Worm (Caenorhabditis elegans) whole organism, late embryonic: ENCODE data around the gene gly-12.

ENCODE experiments used
- C08G9.2 ChIP-seq: sonication (generic microtip); optimal IDR thresholded peaks from 2 replicates; lab custom pipeline; 2016; ENCODE audit warnings: mild to moderate bottlenecking, missing genetic modification characterization, moderate library complexity, missing compliant biosample characterization
- C38D4.7 ChIP-seq: fragments of 200-800 bp; sonication (Bioruptor generic); optimal IDR thresholded peaks from 2 replicates; lab custom pipeline; 2018; ENCODE audit warnings: mild to moderate bottlenecking, missing genetic modification characterization, moderate library complexity, missing compliant biosample characterization
- K09A11.1 ChIP-seq: sonication (generic microtip); optimal IDR thresholded peaks from 2 replicates; lab custom pipeline; 2017; ENCODE audit warnings: antibody characterized with exemption, mild to moderate bottlenecking, missing genetic modification characterization, missing compliant biosample characterization; ENCODE audit not compliant: insufficient read depth
- T23F11.4 ChIP-seq: fragments of 200-800 bp; sonication (Bioruptor generic); optimal IDR thresholded peaks from 2 replicates; lab custom pipeline; 2018; ENCODE audit warnings: mild to moderate bottlenecking, missing genetic modification characterization, missing compliant biosample characterization
- Y22D7AL.16 ChIP-seq: sonication (generic microtip); optimal IDR thresholded peaks from 2 replicates; lab custom pipeline; 2016; ENCODE audit warnings: missing genetic modification characterization, missing compliant biosample characterization
- ahr-1 ChIP-seq: sonication (generic microtip); optimal IDR thresholded peaks from 2 replicates; lab custom pipeline; 2016; ENCODE audit warnings: missing genetic modification characterization, missing compliant biosample characterization
- ceh-14 ChIP-seq: sonication (generic microtip); optimal IDR thresholded peaks from 2 replicates; lab custom pipeline; 2016; ENCODE audit warnings: missing genotype, missing genetic modification characterization, missing compliant biosample characterization
- ceh-2 ChIP-seq: sonication (generic microtip); optimal IDR thresholded peaks from 2 replicates; lab custom pipeline; 2016; ENCODE audit warnings: missing genotype, missing genetic modification characterization, missing compliant biosample characterization
- ceh-22 ChIP-seq: sonication (generic microtip); optimal IDR thresholded peaks from 2 replicates; lab custom pipeline; 2017; ENCODE audit warnings: missing biosample characterization, missing genetic modification characterization
- ceh-24 ChIP-seq: sonication (generic microtip); optimal IDR thresholded peaks from 2 replicates; lab custom pipeline; 2016; ENCODE audit warnings: mild to moderate bottlenecking, missing genetic modification characterization, missing compliant biosample characterization
- ceh-31 ChIP-seq: sonication (generic microtip); optimal IDR thresholded peaks from 2 replicates; lab custom pipeline; 2016; ENCODE audit warnings: missing genetic modification characterization, missing compliant biosample characterization
- ceh-48 ChIP-seq: sonication (generic microtip); optimal IDR thresholded peaks from 2 replicates; lab custom pipeline; 2016; ENCODE audit warnings: missing genetic modification characterization, inconsistent platforms, missing compliant biosample characterization
- ceh-6 ChIP-seq: fragments of 200-800 bp; sonication (Bioruptor generic); optimal IDR thresholded peaks from 2 replicates; lab custom pipeline; 2018; ENCODE audit warnings: mild to moderate bottlenecking, missing genetic modification characterization, missing compliant biosample characterization
- ceh-9 ChIP-seq: sonication (generic microtip); optimal IDR thresholded peaks from 2 replicates; lab custom pipeline; 2016; ENCODE audit warnings: mild to moderate bottlenecking, missing genetic modification characterization, inconsistent platforms, missing compliant biosample characterization
- che-1 ChIP-seq: sonication (generic microtip); optimal IDR thresholded peaks from 2 replicates; lab custom pipeline; 2016; ENCODE audit warnings: mild to moderate bottlenecking, missing genetic modification characterization, missing compliant biosample characterization
- dmd-4 ChIP-seq: sonication (generic microtip); optimal IDR thresholded peaks from 2 replicates; lab custom pipeline; 2016; ENCODE audit warnings: borderline replicate concordance, missing genetic modification characterization, missing compliant biosample characterization
- dve-1 ChIP-seq: sonication (generic microtip); optimal IDR thresholded peaks from 2 replicates; lab custom pipeline; 2017; ENCODE audit warnings: antibody characterized with exemption, mild to moderate bottlenecking, missing genetic modification characterization, missing compliant biosample characterization
- ets-4 ChIP-seq: sonication (generic microtip); optimal IDR thresholded peaks from 2 replicates; lab custom pipeline; 2016; ENCODE audit warnings: missing genetic modification characterization, missing compliant biosample characterization
- fax-1 ChIP-seq: sonication (generic microtip); optimal IDR thresholded peaks from 2 replicates; lab custom pipeline; 2016; ENCODE audit warnings: missing genotype, missing genetic modification characterization, missing compliant biosample characterization
- gmeb-2 ChIP-seq: sonication (generic microtip); optimal IDR thresholded peaks from 2 replicates; lab custom pipeline; 2016; ENCODE audit warnings: missing genetic modification characterization, inconsistent platforms, missing compliant biosample characterization
- hlh-13 ChIP-seq: fragments of 200-800 bp; sonication (Bioruptor generic); optimal IDR thresholded peaks from 2 replicates; lab custom pipeline; 2018; ENCODE audit warnings: mild to moderate bottlenecking, missing genetic modification characterization, missing compliant biosample characterization
- hlh-15 ChIP-seq: sonication (generic microtip); optimal IDR thresholded peaks from 2 replicates; lab custom pipeline; 2016; ENCODE audit warnings: missing genetic modification characterization, missing compliant biosample characterization
- hlh-30 ChIP-seq: sonication (generic microtip); optimal IDR thresholded peaks from 2 replicates; lab custom pipeline; 2017; ENCODE audit warnings: antibody characterized with exemption, missing genetic modification characterization, missing compliant biosample characterization; ENCODE audit not compliant: insufficient read depth
- hlh-6 ChIP-seq: sonication (generic microtip); optimal IDR thresholded peaks from 2 replicates; lab custom pipeline; 2016; ENCODE audit warnings: missing genotype, missing genetic modification characterization, missing compliant biosample characterization
- hlh-8 ChIP-seq: sonication (generic microtip); optimal IDR thresholded peaks from 2 replicates; lab custom pipeline; 2016; ENCODE audit warnings: missing genotype, missing genetic modification characterization, missing compliant biosample characterization
- lim-6 ChIP-seq: sonication (generic microtip); optimal IDR thresholded peaks from 2 replicates; lab custom pipeline; 2016; ENCODE audit warnings: missing genetic modification characterization, missing compliant biosample characterization
- lin-11 ChIP-seq: fragments of 200-800 bp; sonication (Bioruptor generic); optimal IDR thresholded peaks from 2 replicates; lab custom pipeline; 2018; ENCODE audit warnings: mild to moderate bottlenecking, missing genetic modification characterization, missing compliant biosample characterization
- madf-2 ChIP-seq: sonication (generic microtip); optimal IDR thresholded peaks from 2 replicates; lab custom pipeline; 2017; ENCODE audit warnings: missing genetic modification characterization, missing compliant biosample characterization
- mec-3 ChIP-seq: sonication (generic microtip); optimal IDR thresholded peaks from 2 replicates; lab custom pipeline; 2016; ENCODE audit warnings: borderline replicate concordance, missing genetic modification characterization, missing compliant biosample characterization
- nfya-1 ChIP-seq: sonication (generic microtip); optimal IDR thresholded peaks from 2 replicates; lab custom pipeline; 2017; ENCODE audit warnings: missing genetic modification characterization, mild to moderate bottlenecking, missing compliant biosample characterization, antibody characterized with exemption, moderate library complexity
- nhr-11 ChIP-seq: fragments of 150-350 bp; optimal IDR thresholded peaks from 2 replicates; lab custom pipeline; 2014; ENCODE audit warnings: missing biosample characterization, missing genetic modification characterization
- nhr-232 ChIP-seq: sonication (generic microtip); optimal IDR thresholded peaks from 2 replicates; lab custom pipeline; 2016; ENCODE audit warnings: missing genetic modification characterization, missing compliant biosample characterization
- npax-4 ChIP-seq: sonication (generic microtip); optimal IDR thresholded peaks from 2 replicates; lab custom pipeline; 2016; ENCODE audit warnings: missing genetic modification characterization, missing compliant biosample characterization
- pag-3 ChIP-seq: sonication (generic microtip); optimal IDR thresholded peaks from 2 replicates; lab custom pipeline; 2016; ENCODE audit warnings: missing compliant biosample characterization, missing genetic modification characterization, borderline replicate concordance
- pat-9 ChIP-seq: fragments of 200-800 bp; sonication (Bioruptor generic); optimal IDR thresholded peaks from 2 replicates; lab custom pipeline; 2018; ENCODE audit warnings: mild to moderate bottlenecking, missing genetic modification characterization, moderate library complexity, missing compliant biosample characterization
- pha-2 ChIP-seq: sonication (generic microtip); optimal IDR thresholded peaks from 2 replicates; lab custom pipeline; 2017; ENCODE audit warnings: mild to moderate bottlenecking, missing genetic modification characterization, missing compliant biosample characterization
- pha-4 ChIP-seq: fragments of 150-350 bp; optimal IDR thresholded peaks from 2 replicates; lab custom pipeline; 2018; ENCODE audit warnings: missing biosample characterization, missing genetic modification reagents, missing genetic modification characterization
- ref-2 ChIP-seq: sonication (generic microtip); optimal IDR thresholded peaks from 2 replicates; lab custom pipeline; 2016; ENCODE audit warnings: missing genetic modification characterization, missing compliant biosample characterization
- rnt-1 ChIP-seq: sonication (generic microtip); optimal IDR thresholded peaks from 2 replicates; lab custom pipeline; 2016; ENCODE audit warnings: missing genetic modification characterization, missing compliant biosample characterization
- sdc-2 ChIP-seq: sonication (generic microtip); optimal IDR thresholded peaks from 2 replicates; lab custom pipeline; 2016; ENCODE audit warnings: missing genotype, missing genetic modification characterization, missing compliant biosample characterization
- sox-4 ChIP-seq: sonication (generic microtip); optimal IDR thresholded peaks from 2 replicates; lab custom pipeline; 2017; ENCODE audit warnings: mild to moderate bottlenecking, missing genetic modification characterization, inconsistent platforms, missing compliant biosample characterization
- tbx-2 ChIP-seq: sonication (generic microtip); optimal IDR thresholded peaks from 2 replicates; lab custom pipeline; 2016; ENCODE audit warnings: missing genetic modification characterization, missing compliant biosample characterization
- tbx-7 ChIP-seq: sonication (generic microtip); optimal IDR thresholded peaks from 2 replicates; lab custom pipeline; 2016; ENCODE audit warnings: missing genotype, missing genetic modification characterization, missing compliant biosample characterization
- ttx-3 ChIP-seq: sonication (generic microtip); optimal IDR thresholded peaks from 2 replicates; lab custom pipeline; 2016; ENCODE audit warnings: missing genetic modification reagents, missing genetic modification characterization, missing compliant biosample characterization
- unc-3 ChIP-seq, 2 experiments: fragments of 200-800 bp in 1 of 2; sonication (Bioruptor generic) in 1 of 2; sonication (generic microtip) in 1 of 2; conservative IDR thresholded peaks in 1 of 2; optimal IDR thresholded peaks in 1 of 2; 2 replicates each; pipeline versions ENCODE4 v1.3.6 to Lab custom; 2016 to 2022; ENCODE audit warnings: missing compliant biosample characterization in 2 of 2, missing genetic modification characterization in 2 of 2, missing genetic modification reagents in 1 of 2
- unc-42 ChIP-seq: sonication (generic microtip); optimal IDR thresholded peaks from 2 replicates; lab custom pipeline; 2016; ENCODE audit warnings: missing genotype, missing genetic modification characterization, missing compliant biosample characterization
- unc-55 ChIP-seq: sonication (generic microtip); optimal IDR thresholded peaks from 2 replicates; lab custom pipeline; 2017; ENCODE audit warnings: missing biosample characterization, missing genetic modification reagents, missing genetic modification characterization
- unc-86 ChIP-seq: sonication (generic microtip); optimal IDR thresholded peaks from 2 replicates; lab custom pipeline; 2016; ENCODE audit warnings: missing genetic modification characterization, missing compliant biosample characterization
- zip-5 ChIP-seq: sonication (generic microtip); optimal IDR thresholded peaks from 2 replicates; lab custom pipeline; 2016; ENCODE audit warnings: missing genetic modification characterization, missing compliant biosample characterization

gly-12 gene

ce11 chrX:7485748-7486147 is at the start of gene gly-12:
Gene gly-12 (plus strand): TSS chrX:7485864.
- TF ChIP-seq unc-42 (tag; lab: Kevin White, UChicago) (no peak), ahr-1 (tag; lab: Kevin White, UChicago) (no peak), pat-9 (tag; lab: Kevin White, UChicago) (no peak), nfya-1 (tag; lab: Kevin White, UChicago) (peak; percentile 10), nhr-11 (no peak), unc-3 (GFP tag; conservative IDR thresholded peaks at IDR 0.05; lab: Robert Waterston, UW) (no peak), unc-3 (tag; optimal IDR thresholded peaks at IDR 0.05; lab: Kevin White, UChicago) (no peak), npax-4 (tag; lab: Kevin White, UChicago) (no peak), dve-1 (no peak), hlh-6 (peak; percentile 14), ref-2 (tag; lab: Kevin White, UChicago) (peak; percentile 22), hlh-30 (no peak), mec-3 (tag; lab: Kevin White, UChicago) (no peak), lin-11 (tag; lab: Kevin White, UChicago) (no peak), Y22D7AL.16 (no peak), tbx-2 (tag; lab: Kevin White, UChicago) (peak; percentile 49), T23F11.4 (GFP tag; lab: Kevin White, UChicago) (no peak), sdc-2 (tag; lab: Kevin White, UChicago) (no peak), sox-4 (tag; lab: Kevin White, UChicago) (no peak), ceh-2 (no peak), pha-4 (tag; lab: Kevin White, UChicago) (no peak), ceh-6 (GFP tag; lab: Kevin White, UChicago) (no peak), gmeb-2 (tag; lab: Kevin White, UChicago) (no peak), ets-4 (tag; lab: Kevin White, UChicago) (no peak), hlh-15 (tag; lab: Kevin White, UChicago) (no peak), C38D4.7 (GFP tag; lab: Kevin White, UChicago) (no peak), ttx-3 (no peak), madf-2 (tag; lab: Kevin White, UChicago) (no peak), C08G9.2 (peak; percentile 15), ceh-22 (tag; lab: Kevin White, UChicago) (no peak), ceh-14 (no peak), tbx-7 (no peak), pag-3 (tag; lab: Kevin White, UChicago) (no peak), ceh-31 (tag; lab: Kevin White, UChicago) (peak; percentile 54), unc-55 (GFP tag; lab: Kevin White, UChicago) (no peak), ceh-48 (tag; lab: Kevin White, UChicago) (no peak), ceh-24 (no peak), hlh-13 (no peak), rnt-1 (peak; percentile 90), dmd-4 (no peak), lim-6 (tag; lab: Kevin White, UChicago) (no peak), pha-2 (tag; lab: Kevin White, UChicago) (no peak), hlh-8 (no peak), fax-1 (tag; lab: Kevin White, UChicago) (no peak), zip-5 (tag; lab: Kevin White, UChicago) (no peak)

- no peak for TF ChIP-seq unc-55 (GFP tag; lab: Kevin White, UChicago)
- TF ChIP-seq nhr-11, result no peak
- TF ChIP-seq npax-4 (tag; lab: Kevin White, UChicago), result no peak
- TF ChIP-seq unc-3 (GFP tag; conservative IDR thresholded peaks at IDR 0.05; lab: Robert Waterston, UW), result no peak
- no peak for TF ChIP-seq unc-3 (tag; optimal IDR thresholded peaks at IDR 0.05; lab: Kevin White, UChicago)
- no peak for TF ChIP-seq hlh-8
- no peak for TF ChIP-seq ceh-31 (tag; lab: Kevin White, UChicago)
- TF ChIP-seq fax-1 (tag; lab: Kevin White, UChicago), result no peak
- no peak for TF ChIP-seq nhr-232
- no peak for TF ChIP-seq ceh-9 (tag; lab: Kevin White, UChicago)
- TF ChIP-seq T23F11.4 (GFP tag; lab: Kevin White, UChicago), result no peak
- no peak for TF ChIP-seq tbx-2 (tag; lab: Kevin White, UChicago)
- TF ChIP-seq K09A11.1 (tag; lab: Kevin White, UChicago), result no peak
- TF ChIP-seq ceh-6 (GFP tag; lab: Kevin White, UChicago), result no peak
- TF ChIP-seq hlh-6, result no peak
- TF ChIP-seq pha-2 (tag; lab: Kevin White, UChicago), result no peak
- no peak for TF ChIP-seq unc-86
- TF ChIP-seq che-1, result no peak
- TF ChIP-seq ref-2 (tag; lab: Kevin White, UChicago), result no peak
- no peak for TF ChIP-seq hlh-13
These were observed 48.8 kb upstream of the gly-12 start for ce11 chrX:7436912-7437311.
